Fruit fly (Drosophila melanogaster): Measurements from ENCODE around the gene eIF4G1.

The eIF4G1 gene

dm6 chr4:904667-905066 lies 25.8 kb downstream of the eIF4G1 start:
- TF ChIP-seq toe (GFP tag; optimal IDR thresholded peaks at IDR 0.05): no peak
- peak; percentile 17 for TF ChIP-seq bab1 (GFP tag; optimal IDR thresholded peaks at IDR 0.05)

dm6 chr4:896134-896533 lies 34.4 kb downstream of the eIF4G1 start:
- no peak for TF ChIP-seq cic (GFP tag; optimal IDR thresholded peaks at IDR 0.05)
- no peak for TF ChIP-seq Clk (GFP tag; optimal IDR thresholded peaks at IDR 0.05)
- no peak for TF ChIP-seq CG14711 (tag; optimal IDR thresholded peaks at IDR 0.05)
- TF ChIP-seq CG11617 (GFP tag; optimal IDR thresholded peaks at IDR 0.05): no peak
- no peak for TF ChIP-seq pad (GFP tag; optimal IDR thresholded peaks at IDR 0.05)
- no peak for TF ChIP-seq CG7045 (GFP tag; optimal IDR thresholded peaks at IDR 0.05)
- TF ChIP-seq CG5204 (GFP tag; optimal IDR thresholded peaks at IDR 0.05): no peak
- TF ChIP-seq ovo (GFP tag; optimal IDR thresholded peaks at IDR 0.05): no peak
- no peak for TF ChIP-seq Mnt (GFP tag; optimal IDR thresholded peaks at IDR 0.05)
- no peak for TF ChIP-seq CG1620 (GFP tag; optimal IDR thresholded peaks at IDR 0.05)
- no peak for TF ChIP-seq cnc (optimal IDR thresholded peaks at IDR 0.05)
- no peak for TF ChIP-seq Hr96 (GFP tag; optimal IDR thresholded peaks at IDR 0.05)
- TF ChIP-seq kay (GFP tag; ENCODE audit: borderline replicate concordance): no peak

- TF ChIP-seq kay (GFP tag; ENCODE audit: borderline replicate concordance) (peak; percentile 27), CG12768 (GFP tag; optimal IDR thresholded peaks at IDR 0.05) (no peak), CG14711 (tag; optimal IDR thresholded peaks at IDR 0.05) (peak; percentile 19)
Measured at dm6 chr4:879061-879708, 51.3 kb downstream of the eIF4G1 start.

dm6 chr4:867937-868336 lies 62.6 kb downstream of the eIF4G1 start:
- TF ChIP-seq cnc (optimal IDR thresholded peaks at IDR 0.05) (no peak), CG1620 (GFP tag; optimal IDR thresholded peaks at IDR 0.05) (no peak), toe (GFP tag; optimal IDR thresholded peaks at IDR 0.05) (no peak), CG14711 (tag; optimal IDR thresholded peaks at IDR 0.05) (no peak), Crg-1 (GFP tag; optimal IDR thresholded peaks at IDR 0.05) (no peak), Clk (GFP tag; optimal IDR thresholded peaks at IDR 0.05) (no peak), Hr96 (GFP tag; optimal IDR thresholded peaks at IDR 0.05) (no peak), CG5204 (GFP tag; optimal IDR thresholded peaks at IDR 0.05) (no peak), tj (GFP tag; optimal IDR thresholded peaks at IDR 0.05) (no peak), CG11617 (GFP tag; optimal IDR thresholded peaks at IDR 0.05) (no peak), CG33017 (tag; optimal IDR thresholded peaks at IDR 0.05) (no peak)

dm6 chr4:866437-867216 lies 63.9 kb downstream of the eIF4G1 start, which contains the start of gene Gyf:
TSS of gene Gyf (minus strand) at chr4:867025.
- TF ChIP-seq CG1620 (GFP tag; optimal IDR thresholded peaks at IDR 0.05) (peak; percentile 14), Mnt (GFP tag; optimal IDR thresholded peaks at IDR 0.05) (peak; percentile 33), CG7101 (tag; optimal IDR thresholded peaks at IDR 0.05) (no peak), tj (GFP tag; optimal IDR thresholded peaks at IDR 0.05) (no peak), CG14711 (tag; optimal IDR thresholded peaks at IDR 0.05) (peak; percentile 28), cic (GFP tag; optimal IDR thresholded peaks at IDR 0.05) (no peak), CG12768 (GFP tag; optimal IDR thresholded peaks at IDR 0.05) (no peak), cnc (optimal IDR thresholded peaks at IDR 0.05) (no peak), CG33017 (tag; optimal IDR thresholded peaks at IDR 0.05) (no peak), CG5204 (GFP tag; optimal IDR thresholded peaks at IDR 0.05) (no peak), pad (GFP tag; optimal IDR thresholded peaks at IDR 0.05) (no peak), toe (GFP tag; optimal IDR thresholded peaks at IDR 0.05) (no peak), ovo (GFP tag; optimal IDR thresholded peaks at IDR 0.05) (no peak), kay (GFP tag; ENCODE audit: borderline replicate concordance) (peak; percentile 77), Clk (GFP tag; optimal IDR thresholded peaks at IDR 0.05) (peak; percentile 37), CG7045 (GFP tag; optimal IDR thresholded peaks at IDR 0.05) (peak; percentile 14), CG11617 (GFP tag; optimal IDR thresholded peaks at IDR 0.05) (no peak), Hr96 (GFP tag; optimal IDR thresholded peaks at IDR 0.05) (no peak), bab1 (GFP tag; optimal IDR thresholded peaks at IDR 0.05) (peak; percentile 49), Crg-1 (GFP tag; optimal IDR thresholded peaks at IDR 0.05) (no peak)
